Worm (Caenorhabditis elegans) whole organism, midembryonic: ENCODE results near the gene W07G1.7.

ENCODE experiments used
- T22C8.4 ChIP-seq: fragments of 200-800 bp; sonication (Bioruptor generic); IDR thresholded peaks from 2 replicates; pipeline ENCODE4 v1.3.6; 2022; ENCODE audit warnings: missing genetic modification characterization, missing compliant biosample characterization
- cog-1 ChIP-seq: sonication (generic microtip); optimal IDR thresholded peaks from 2 replicates; lab custom pipeline; 2016; ENCODE audit warnings: missing genetic modification characterization, missing compliant biosample characterization
- flt-1 ChIP-seq: fragments of 200-800 bp; sonication (Bioruptor generic); IDR thresholded peaks from 2 replicates; pipeline ENCODE4 v1.3.6; 2022; ENCODE audit warnings: missing genetic modification characterization, missing compliant biosample characterization
- klf-2 ChIP-seq: fragments of 200-800 bp; sonication (Bioruptor generic); conservative IDR thresholded peaks from 2 replicates; pipeline ENCODE4 v1.3.6; 2022; ENCODE audit warnings: missing genetic modification reagents, missing genetic modification characterization, missing compliant biosample characterization
- med-1 ChIP-seq: sonication (generic microtip); optimal IDR thresholded peaks from 2 replicates; lab custom pipeline; 2017; ENCODE audit warnings: missing genetic modification characterization, mild to moderate bottlenecking, missing compliant biosample characterization, antibody characterized with exemption, missing genetic modification reagents; ENCODE audit not compliant: insufficient read depth
- ref-1 ChIP-seq: fragments of 200-800 bp; sonication (Bioruptor generic); conservative IDR thresholded peaks from 2 replicates; pipeline ENCODE4 v1.3.6; 2022; ENCODE audit warnings: missing genetic modification reagents, missing genetic modification characterization, missing compliant biosample characterization
- tab-1 ChIP-seq: fragments of 200-800 bp; sonication (Bioruptor generic); IDR thresholded peaks from 2 replicates; pipeline ENCODE4 v1.3.6; 2022; ENCODE audit warnings: missing genetic modification characterization, missing compliant biosample characterization
- ztf-23 ChIP-seq: fragments of 200-800 bp; sonication (Bioruptor generic); IDR thresholded peaks from 2 replicates; pipeline ENCODE4 v1.3.6; 2022; ENCODE audit warnings: missing genetic modification reagents, missing genetic modification characterization, missing compliant biosample characterization
- ztf-29 ChIP-seq: fragments of 200-800 bp; sonication (Bioruptor generic); IDR thresholded peaks from 2 replicates; pipeline ENCODE4 v1.3.6; 2022; ENCODE audit warnings: missing genetic modification reagents, missing genetic modification characterization, missing compliant biosample characterization

W07G1.7 gene

ce11 chrII:13916040-13916439, 50.1 kb downstream of the W07G1.7 start, which contains the start of gene mltn-3:
Gene mltn-3 (plus strand): TSS chrII:13916340.
- TF ChIP-seq flt-1 (GFP tag; lab: Robert Waterston, UW) (no peak), med-1 (no peak), tab-1 (GFP tag; lab: Robert Waterston, UW) (no peak), ztf-29 (GFP tag; lab: Robert Waterston, UW) (no peak), T22C8.4 (GFP tag; lab: Robert Waterston, UW) (no peak), ztf-23 (no peak), cog-1 (tag; lab: Kevin White, UChicago) (no peak), ref-1 (no peak), klf-2 (GFP tag; lab: Robert Waterston, UW) (no peak)
